Fruit fly (Drosophila melanogaster): ENCODE results near the gene CG10405.
A peak's percentile ranks its signal among the peaks of the same experiment; 100 is the strongest.

Gene CG10405

dm6 chr3R:16442937-16443336 is 11.4 kb upstream of the CG10405 start, which contains the start of the genes Ttc1 and CG14882 (continued):
- TF ChIP-seq E2f1 (GFP tag; IDR thresholded peaks at IDR 0.05) (peak; percentile 70), Deaf1 (tag; optimal IDR thresholded peaks at IDR 0.05) (no peak), CG17359 (tag; optimal IDR thresholded peaks at IDR 0.05) (peak; percentile 74), CG1792 (GFP tag; optimal IDR thresholded peaks at IDR 0.05) (peak; percentile 45), lola (GFP tag; optimal IDR thresholded peaks at IDR 0.05) (peak in 1 of 3 experiments; percentile 82), Myb (GFP tag; optimal IDR thresholded peaks at IDR 0.05) (peak; percentile 73), CG2199 (GFP tag; IDR thresholded peaks at IDR 0.05) (peak; percentile 74; the same call in 1 of the 3 replicates), bowl (GFP tag; IDR thresholded peaks at IDR 0.05) (peak; percentile 84), CG15696 (tag; optimal IDR thresholded peaks at IDR 0.05) (peak; percentile 48), CG16779 (GFP tag; IDR thresholded peaks at IDR 0.05) (peak; percentile 55), CG14050 (GFP tag; IDR thresholded peaks at IDR 0.05) (peak; percentile 92), CG16815 (GFP tag; optimal IDR thresholded peaks at IDR 0.05) (peak; percentile 56), CG13296 (GFP tag; optimal IDR thresholded peaks at IDR 0.05) (peak; percentile 83), CG11456 (GFP tag; IDR thresholded peaks at IDR 0.05) (peak; percentile 84), Bdp1 (GFP tag; optimal IDR thresholded peaks at IDR 0.05) (peak; percentile 73), ara (GFP tag; IDR thresholded peaks at IDR 0.05) (peak; percentile 66), Dll (GFP tag; IDR thresholded peaks at IDR 0.05; ENCODE audit: partially characterized antibody) (peak; percentile 53; the same call in 2 of the 4 replicates), CG2712 (tag; optimal IDR thresholded peaks at IDR 0.05) (peak; percentile 80), CG12104 (GFP tag; optimal IDR thresholded peaks at IDR 0.05) (peak; percentile 63), CG8478 (optimal IDR thresholded peaks at IDR 0.05) (no peak), da (GFP tag; optimal IDR thresholded peaks at IDR 0.05) (peak; percentile 48), odd (GFP tag; optimal IDR thresholded peaks at IDR 0.05) (no peak), Ets97D (GFP tag; optimal IDR thresholded peaks at IDR 0.05) (peak; percentile 89), CG31388 (GFP tag; optimal IDR thresholded peaks at IDR 0.05) (no peak), CG11093 (GFP tag; IDR thresholded peaks at IDR 0.05) (peak; percentile 36; the same call in 1 of the 3 replicates), tin (GFP tag; optimal IDR thresholded peaks at IDR 0.05) (peak; percentile 67), E2f2 (GFP tag; IDR thresholded peaks at IDR 0.05) (peak; percentile 80), ewg (GFP tag; optimal IDR thresholded peaks at IDR 0.05) (peak; percentile 58), CTCF (GFP tag; optimal IDR thresholded peaks at IDR 0.05) (no peak), CG10979 (tag; optimal IDR thresholded peaks at IDR 0.05) (peak; percentile 74), gsb-n (tag; optimal IDR thresholded peaks at IDR 0.05) (peak; percentile 74), Chrac-16 (GFP tag; optimal IDR thresholded peaks at IDR 0.05) (peak; percentile 84), NC2β (GFP tag; optimal IDR thresholded peaks at IDR 0.05) (peak; percentile 59), CG12744 (GFP tag; optimal IDR thresholded peaks at IDR 0.05) (peak; percentile 77), vvl (GFP tag; IDR thresholded peaks at IDR 0.05) (peak; percentile 92), yki (optimal IDR thresholded peaks at IDR 0.05) (no peak), bcd (GFP tag; optimal IDR thresholded peaks at IDR 0.05) (no peak), insv (GFP tag; optimal IDR thresholded peaks at IDR 0.05) (peak in 1 of 2 experiments; percentile 28), ranshi (GFP tag; IDR thresholded peaks at IDR 0.05) (peak; percentile 82), Six4 (GFP tag; optimal IDR thresholded peaks at IDR 0.05) (peak; percentile 74), Neu2 (GFP tag; optimal IDR thresholded peaks at IDR 0.05; ENCODE audit: borderline replicate concordance) (no peak), CG7556 (GFP tag; optimal IDR thresholded peaks at IDR 0.05) (peak; percentile 83), CG9817 (tag; optimal IDR thresholded peaks at IDR 0.05) (peak; percentile 80), slbo (GFP tag; IDR thresholded peaks at IDR 0.05) (peak; percentile 95), ind (GFP tag; optimal IDR thresholded peaks at IDR 0.05) (peak; percentile 85), sug (tag; optimal IDR thresholded peaks at IDR 0.05) (peak; percentile 81), CG4424 (GFP tag; optimal IDR thresholded peaks at IDR 0.05) (peak; percentile 78), CG15269 (tag; optimal IDR thresholded peaks at IDR 0.05) (no peak), pnt (GFP tag; optimal IDR thresholded peaks at IDR 0.05) (peak; percentile 73), dimm (GFP tag; IDR thresholded peaks at IDR 0.05) (peak; percentile 85), CG6175 (GFP tag; IDR thresholded peaks at IDR 0.05) (peak; percentile 67; the same call in 1 of the 3 replicates), Bgb (GFP tag; IDR thresholded peaks at IDR 0.05; ENCODE audit: partially characterized antibody) (peak; percentile 63), dmrt11E (tag; optimal IDR thresholded peaks at IDR 0.05) (peak; percentile 81)
